Fruit fly (Drosophila melanogaster) whole organism, embryonic: ENCODE data around the gene dpr20.

Experiments
- Atf3 ChIP-seq: fragments of 200-800 bp; sonication (Bioruptor generic); optimal IDR thresholded peaks from 3 replicates; lab custom pipeline; 2016; ENCODE audit warnings: missing biosample characterization, missing genetic modification characterization
- BEAF-32 ChIP-seq: fragments of 200-800 bp; sonication (Bioruptor generic); optimal IDR thresholded peaks from 3 replicates; lab custom pipeline; 2017; ENCODE audit warnings: missing biosample characterization, missing genetic modification characterization, mild to moderate bottlenecking, moderate library complexity, missing genetic modification reagents
- Blimp-1 ChIP-seq: fragments of 200-800 bp; sonication (Bioruptor generic); optimal IDR thresholded peaks from 3 replicates; lab custom pipeline; 2018; ENCODE audit warnings: missing biosample characterization, missing genetic modification characterization, mild to moderate bottlenecking, moderate library complexity, missing genetic modification reagents
- C15 ChIP-seq: fragments of 200-800 bp; sonication (Bioruptor generic); IDR thresholded peaks from 3 replicates; pipeline ENCODE4 v1.3.6; 2022; ENCODE audit warnings: missing biosample characterization, missing genetic modification characterization
- CG10147 ChIP-seq: fragments of 200-800 bp; sonication (Bioruptor generic); optimal IDR thresholded peaks from 2 replicates; lab custom pipeline; 2019; ENCODE audit warnings: missing biosample characterization, mild to moderate bottlenecking, missing genetic modification characterization, moderate library complexity
- CG12391 ChIP-seq: fragments of 200-800 bp; sonication (Bioruptor generic); optimal IDR thresholded peaks from 3 replicates; lab custom pipeline; 2018; ENCODE audit warnings: missing biosample characterization, mild to moderate bottlenecking, missing genetic modification characterization, moderate library complexity
- CG13296 ChIP-seq: fragments of 200-800 bp; sonication (Bioruptor generic); optimal IDR thresholded peaks from 3 replicates; lab custom pipeline; 2018; ENCODE audit warnings: missing biosample characterization, mild to moderate bottlenecking, missing genetic modification characterization
- CG15269 ChIP-seq: fragments of 200-800 bp; sonication (Bioruptor generic); optimal IDR thresholded peaks from 2 replicates; lab custom pipeline; 2018; ENCODE audit warnings: missing biosample characterization, mild to moderate bottlenecking, missing genetic modification characterization, moderate library complexity
- CG15514 ChIP-seq: fragments of 200-800 bp; sonication (Bioruptor generic); optimal IDR thresholded peaks from 3 replicates; lab custom pipeline; 2017; ENCODE audit warnings: missing biosample characterization, missing genetic modification characterization, mild to moderate bottlenecking, moderate library complexity, missing genetic modification reagents
- CG17328 ChIP-seq: fragments of 200-800 bp; sonication (Bioruptor generic); IDR thresholded peaks from 2 replicates; pipeline ENCODE4 v1.3.6; 2022; ENCODE audit warnings: missing biosample characterization, missing genetic modification characterization
- CG2712 ChIP-seq: fragments of 200-800 bp; optimal IDR thresholded peaks from 3 replicates; lab custom pipeline; 2019; ENCODE audit warnings: missing biosample characterization, mild to moderate bottlenecking, missing genetic modification characterization, moderate library complexity
- CG32532 ChIP-seq: fragments of 200-800 bp; sonication (Bioruptor generic); IDR thresholded peaks from 2 replicates; pipeline ENCODE4 v1.3.6; 2022; ENCODE audit warnings: missing biosample characterization, missing genetic modification characterization
- CG4730 ChIP-seq: fragments of 200-800 bp; sonication (Bioruptor generic); IDR thresholded peaks from 2 replicates; pipeline ENCODE4 v1.3.6; 2022; ENCODE audit warnings: missing biosample characterization, missing genetic modification characterization
- CG4820 ChIP-seq: fragments of 200-800 bp; sonication (Bioruptor generic); optimal IDR thresholded peaks from 3 replicates; lab custom pipeline; 2016; ENCODE audit warnings: missing biosample characterization, missing genetic modification characterization
- CG6654 ChIP-seq: fragments of 200-800 bp; sonication (Bioruptor generic); optimal IDR thresholded peaks from 2 replicates; lab custom pipeline; 2017; ENCODE audit warnings: missing biosample characterization, mild to moderate bottlenecking, missing genetic modification characterization
- CG7357 ChIP-seq: fragments of 200-800 bp; sonication (Bioruptor generic); IDR thresholded peaks from 3 replicates; pipeline ENCODE4 v1.3.6; 2022; ENCODE audit warnings: missing biosample characterization, missing genetic modification characterization
- CG9437 ChIP-seq: fragments of 200-800 bp; sonication (Bioruptor generic); optimal IDR thresholded peaks from 2 replicates; lab custom pipeline; 2018; ENCODE audit warnings: missing biosample characterization, mild to moderate bottlenecking, missing genetic modification characterization
- CG9876 ChIP-seq: fragments of 200-800 bp; sonication (Bioruptor generic); optimal IDR thresholded peaks from 2 replicates; lab custom pipeline; 2016; ENCODE audit warnings: missing biosample characterization, missing genetic modification characterization
- CTCF ChIP-seq: fragments of 200-800 bp; sonication (Bioruptor generic); optimal IDR thresholded peaks from 2 replicates; lab custom pipeline; 2017; ENCODE audit warnings: missing biosample characterization, mild to moderate bottlenecking, missing genetic modification characterization, moderate library complexity
- D ChIP-seq, 2 experiments: fragments of 200-800 bp in 1 of 2; fragments of >200 bp in 1 of 2; sonication (Bioruptor generic) in 1 of 2; optimal IDR thresholded peaks; 2 replicates in 1 of 2; 3 replicates in 1 of 2; lab custom pipeline; 2017; ENCODE audit warnings: mild to moderate bottlenecking in 1 of 2, missing biosample characterization in 1 of 2, missing genetic modification characterization in 1 of 2, missing genetic modification reagents in 1 of 2
- Dll ChIP-seq: fragments of 200-800 bp; sonication (Bioruptor generic); IDR thresholded peaks from 4 replicates; pipeline ENCODE4 v1.3.6; 2022; ENCODE audit warnings: missing biosample characterization, missing genetic modification characterization; ENCODE audit not compliant: partially characterized antibody
- Doc3 ChIP-seq: fragments of 200-800 bp; sonication (Bioruptor generic); IDR thresholded peaks from 3 replicates; pipeline ENCODE4 v1.3.6; 2022; ENCODE audit warnings: missing biosample characterization, missing genetic modification characterization; ENCODE audit not compliant: partially characterized antibody
- Dp ChIP-seq: fragments of 200-800 bp; sonication (Bioruptor generic); optimal IDR thresholded peaks from 2 replicates; lab custom pipeline; 2018; ENCODE audit warnings: missing biosample characterization, mild to moderate bottlenecking, missing genetic modification characterization, moderate library complexity
- Dref ChIP-seq: fragments of 200-800 bp; sonication (Bioruptor generic); IDR thresholded peaks from 2 replicates; pipeline ENCODE4 v1.3.6; 2022; ENCODE audit warnings: missing biosample characterization, missing genetic modification characterization
- GATAe ChIP-seq: fragments of 200-800 bp; sonication (Bioruptor generic); conservative IDR thresholded peaks from 2 replicates; pipeline ENCODE4 v1.3.6; 2022; ENCODE audit warnings: missing biosample characterization, missing genetic modification characterization
- Hmr ChIP-seq: fragments of 200-800 bp; sonication (Bioruptor generic); optimal IDR thresholded peaks from 3 replicates; lab custom pipeline; 2017; ENCODE audit warnings: mild to moderate bottlenecking, missing biosample characterization, missing genetic modification reagents, missing genetic modification characterization
- Hr3 ChIP-seq: fragments of 200-800 bp; sonication (Bioruptor generic); optimal IDR thresholded peaks from 3 replicates; lab custom pipeline; 2016; ENCODE audit warnings: missing biosample characterization, missing genetic modification characterization
- Hr51 ChIP-seq, 2 experiments: fragments of 200-800 bp; sonication (Bioruptor generic); optimal IDR thresholded peaks; 2 replicates in 1 of 2; 3 replicates in 1 of 2; lab custom pipeline; 2016 to 2018; ENCODE audit warnings: missing biosample characterization in 2 of 2, missing genetic modification characterization in 2 of 2, mild to moderate bottlenecking in 1 of 2, moderate library complexity in 1 of 2
- Med ChIP-seq: fragments of 200-800 bp; sonication (Bioruptor generic); peaks from one replicate; lab custom pipeline; 2016; ENCODE audit warnings: missing biosample characterization, missing genetic modification characterization, mild to moderate bottlenecking, inconsistent platforms, moderate library complexity
- Nf-YA ChIP-seq: fragments of 200-800 bp; sonication (Bioruptor generic); IDR thresholded peaks from 2 replicates; pipeline ENCODE4 v1.3.6; 2022; ENCODE audit warnings: missing biosample characterization, missing genetic modification characterization
- Oli ChIP-seq: fragments of 200-800 bp; sonication (Bioruptor generic); optimal IDR thresholded peaks from 2 replicates; lab custom pipeline; 2018; ENCODE audit warnings: missing biosample characterization, mild to moderate bottlenecking, missing genetic modification characterization, moderate library complexity
- Opbp ChIP-seq: fragments of 200-800 bp; sonication (Bioruptor generic); IDR thresholded peaks from 3 replicates; pipeline ENCODE4 v1.3.6; 2022; ENCODE audit warnings: missing biosample characterization, missing genetic modification characterization; ENCODE audit not compliant: partially characterized antibody
- TFAM ChIP-seq: fragments of 200-800 bp; sonication (Bioruptor generic); optimal IDR thresholded peaks from 2 replicates; lab custom pipeline; 2017; ENCODE audit warnings: missing biosample characterization, missing genetic modification characterization, inconsistent platforms
- Taf1 ChIP-seq: fragments of 200-800 bp; sonication (Bioruptor generic); IDR thresholded peaks from 2 replicates; pipeline ENCODE4 v1.3.6; 2022; ENCODE audit warnings: missing biosample characterization, missing genetic modification characterization
- aop ChIP-seq: fragments of 200-800 bp; sonication (Bioruptor generic); IDR thresholded peaks from 2 replicates; pipeline ENCODE4 v1.3.6; 2022; ENCODE audit warnings: missing biosample characterization, missing genetic modification characterization
- ap ChIP-seq: fragments of 200-800 bp; sonication (Bioruptor generic); IDR thresholded peaks from 2 replicates; pipeline ENCODE4 v1.3.6; 2022; ENCODE audit warnings: missing biosample characterization, missing genetic modification characterization
- bbx ChIP-seq: fragments of 200-800 bp; sonication (Bioruptor generic); IDR thresholded peaks from 2 replicates; pipeline ENCODE4 v1.3.6; 2022; ENCODE audit warnings: missing biosample characterization, missing genetic modification characterization; ENCODE audit not compliant: partially characterized antibody
- croc ChIP-seq: fragments of 200-800 bp; sonication (Bioruptor generic); conservative IDR thresholded peaks from 3 replicates; pipeline ENCODE4 v1.3.6; 2022; ENCODE audit warnings: missing biosample characterization, missing genetic modification characterization
- crp ChIP-seq, 2 experiments: fragments of 200-800 bp; sonication (Bioruptor generic); optimal IDR thresholded peaks; 2 replicates in 1 of 2; 3 replicates in 1 of 2; lab custom pipeline; 2017; ENCODE audit warnings: missing biosample characterization in 2 of 2, missing genetic modification characterization in 2 of 2, mild to moderate bottlenecking in 1 of 2, moderate library complexity in 1 of 2
- fd102C ChIP-seq: fragments of 200-800 bp; sonication (Bioruptor generic); optimal IDR thresholded peaks from 2 replicates; lab custom pipeline; 2018; ENCODE audit warnings: missing biosample characterization, mild to moderate bottlenecking, missing genetic modification characterization, moderate library complexity
- ftz-f1 ChIP-seq: fragments of 200-800 bp; sonication (Bioruptor generic); optimal IDR thresholded peaks from 2 replicates; lab custom pipeline; 2016; ENCODE audit warnings: missing biosample characterization, missing genetic modification characterization
- kay ChIP-seq: fragments of 200-800 bp; sonication (Bioruptor generic); optimal IDR thresholded peaks from 2 replicates; lab custom pipeline; 2016; ENCODE audit warnings: missing biosample characterization, missing genetic modification characterization
- lbe ChIP-seq: fragments of 200-800 bp; sonication (Bioruptor generic); optimal IDR thresholded peaks from 2 replicates; lab custom pipeline; 2016; ENCODE audit warnings: missing biosample characterization, mild to moderate bottlenecking, missing genetic modification characterization
- ranshi ChIP-seq: fragments of 200-800 bp; sonication (Bioruptor generic); IDR thresholded peaks from 2 replicates; pipeline ENCODE4 v1.3.6; 2022; ENCODE audit warnings: missing biosample characterization, missing genetic modification characterization
- run ChIP-seq: fragments of 200-800 bp; sonication (Bioruptor generic); optimal IDR thresholded peaks from 3 replicates; lab custom pipeline; 2018; ENCODE audit warnings: missing biosample characterization, mild to moderate bottlenecking, missing genetic modification characterization
- slbo ChIP-seq: fragments of 200-800 bp; sonication (Bioruptor generic); IDR thresholded peaks from 2 replicates; pipeline ENCODE4 v1.3.6; 2022; ENCODE audit warnings: missing biosample characterization, missing genetic modification characterization
- sna ChIP-seq: fragments of 200-800 bp; sonication (Bioruptor generic); IDR thresholded peaks from 2 replicates; pipeline ENCODE4 v1.3.6; 2022; ENCODE audit warnings: missing biosample characterization, missing genetic modification characterization; ENCODE audit not compliant: partially characterized antibody
- wor ChIP-seq: fragments of 200-800 bp; sonication (Bioruptor generic); IDR thresholded peaks from 2 replicates; pipeline ENCODE4 v1.3.6; 2022; ENCODE audit warnings: missing biosample characterization, missing genetic modification characterization

The dpr20 gene

DNA sequence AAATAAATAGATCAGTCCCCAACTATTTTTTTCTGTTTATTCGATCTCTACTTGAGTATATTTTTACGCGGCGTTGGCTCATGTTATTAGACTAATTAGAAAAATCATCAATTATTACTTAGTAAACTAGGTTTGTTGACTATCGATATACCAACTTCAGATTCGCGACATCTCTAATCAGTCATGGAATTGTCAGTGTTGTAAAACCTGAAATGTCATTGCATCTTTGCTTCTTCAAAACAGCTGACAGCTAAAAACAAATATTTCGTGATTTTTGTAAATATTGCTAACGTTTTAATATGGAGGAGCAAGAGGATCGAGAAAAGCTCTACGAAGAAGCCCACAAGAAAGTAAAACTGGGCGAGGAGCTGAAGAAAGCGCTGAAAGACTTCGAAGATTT lies 23.2 kb downstream of the dpr20 start, which contains the start of gene CG42553 (continued):
- TF ChIP-seq Blimp-1 (no peak), CG12391 (tag; lab: Kevin White, UChicago) (no peak), slbo (GFP tag; lab: Robert Waterston, UW) (peak; percentile 49; the same call in 1 of the 2 replicates), Dll (GFP tag; lab: Robert Waterston, UW) (peak; percentile 63), Doc3 (GFP tag; lab: Robert Waterston, UW) (peak; percentile 48; the same call in 2 of the 3 replicates), Oli (no peak), CG13296 (GFP tag; lab: Kevin White, UChicago) (no peak), Nf-YA (GFP tag; lab: Robert Waterston, UW) (no peak), CG17328 (GFP tag; lab: Robert Waterston, UW) (no peak), C15 (GFP tag; lab: Robert Waterston, UW) (no peak), Hr51 (GFP tag; optimal IDR thresholded peaks at IDR 0.05; lab: Kevin White, UChicago) (no peak), bbx (GFP tag; lab: Robert Waterston, UW) (peak; percentile 71), fd102C (no peak), CG32532 (no peak), ranshi (GFP tag; lab: Robert Waterston, UW) (0 out of 2 replicates have a peak, but pooled peaks have one; percentile 28), croc (GFP tag; lab: Robert Waterston, UW) (no peak), D (optimal IDR thresholded peaks at IDR 0.05; lab: Kevin White, UChicago) (no peak), D (GFP tag; optimal IDR thresholded peaks at IDR 0.05; lab: Kevin White, UChicago) (no peak), Med (GFP tag; lab: Kevin White, UChicago) (peak; percentile 82), CG4820 (GFP tag; lab: Kevin White, UChicago) (no peak), CG7357 (no peak), CTCF (GFP tag; lab: Kevin White, UChicago) (no peak), Dref (GFP tag; lab: Robert Waterston, UW) (peak; percentile 69), CG6654 (GFP tag; lab: Kevin White, UChicago) (no peak), CG15269 (tag; lab: Kevin White, UChicago) (no peak), BEAF-32 (GFP tag; lab: Kevin White, UChicago) (peak; percentile 49), Opbp (GFP tag; lab: Robert Waterston, UW) (peak; percentile 65; the same call in 2 of the 3 replicates), Dp (GFP tag; lab: Kevin White, UChicago) (no peak), sna (GFP tag; lab: Robert Waterston, UW) (peak; percentile 28; the same call in 1 of the 2 replicates), crp (GFP tag; optimal IDR thresholded peaks at IDR 0.05; lab: Kevin White, UChicago) (peak; percentile 24 to 86), GATAe (GFP tag; lab: Robert Waterston, UW) (no peak), kay (GFP tag; lab: Kevin White, UChicago) (no peak), Hr3 (GFP tag; lab: Kevin White, UChicago) (no peak), ftz-f1 (GFP tag; lab: Kevin White, UChicago) (no peak)

DNA sequence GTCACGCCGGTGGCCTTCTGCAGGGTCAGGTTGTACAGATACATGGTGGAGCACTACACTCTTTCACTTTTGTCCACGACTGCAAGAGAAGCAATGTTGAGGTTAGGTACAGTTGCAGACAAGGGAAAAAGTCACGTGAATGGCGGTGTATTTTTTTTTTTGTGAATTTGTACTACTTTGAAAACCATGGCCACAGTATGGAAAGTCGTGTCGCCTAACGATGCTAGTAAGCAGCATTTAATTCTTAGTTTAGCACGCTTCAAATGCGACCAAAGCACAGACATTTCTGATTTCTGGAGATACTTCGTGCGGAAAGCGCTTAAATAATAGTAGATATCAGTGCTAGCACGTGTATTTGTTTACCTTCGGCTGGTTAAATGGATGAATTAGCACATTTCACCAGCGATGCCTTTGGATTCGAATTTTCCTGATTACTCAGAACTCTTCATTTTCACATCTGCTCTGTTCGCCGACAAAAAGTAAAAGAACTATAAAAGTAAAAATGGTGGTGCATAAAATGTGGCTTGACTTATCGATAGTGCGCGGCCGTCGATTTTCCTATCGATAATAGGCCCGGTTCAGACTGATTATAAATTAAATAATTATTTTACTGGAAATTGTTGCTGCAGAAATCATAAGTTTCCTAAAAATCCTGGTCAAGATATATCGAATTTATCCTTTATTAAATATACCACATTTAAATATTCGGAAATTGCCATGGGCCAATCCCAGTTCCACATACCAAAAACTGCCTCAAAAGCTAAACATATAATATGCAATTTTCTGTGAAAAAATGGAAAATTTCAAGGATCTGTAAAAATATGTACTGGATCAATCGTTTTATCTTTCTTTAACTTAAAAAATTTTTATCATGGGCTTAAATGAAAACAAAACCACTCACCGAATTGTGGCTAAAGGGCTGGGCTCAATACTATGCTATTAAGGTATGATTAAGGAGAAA lies 23.9 kb downstream of the dpr20 start, which contains the start of gene Sf3b3:
Gene Sf3b3 (minus strand): TSS at position 489 of the 961 bp plus-strand sequence.
- TF ChIP-seq run (tag; lab: Kevin White, UChicago) (no peak), Hmr (no peak), CG9876 (no peak), aop (no peak), CG10147 (no peak), Atf3 (GFP tag; lab: Kevin White, UChicago) (no peak), CG15514 (GFP tag; lab: Kevin White, UChicago) (peak; percentile 57), Taf1 (GFP tag; lab: Robert Waterston, UW) (no peak), ap (GFP tag; lab: Robert Waterston, UW) (no peak), CG9437 (GFP tag; lab: Kevin White, UChicago) (no peak), CG4730 (GFP tag; lab: Robert Waterston, UW) (no peak), wor (GFP tag; lab: Robert Waterston, UW) (no peak), TFAM (no peak), lbe (GFP tag; lab: Kevin White, UChicago) (no peak), CG2712 (peak; percentile 46)
